Fruit fly (Drosophila melanogaster) whole organism, pupa: Measurements from ENCODE around the gene mRpL11.
A peak's percentile ranks its signal among the peaks of the same experiment; 100 is the strongest.

Experiments
- CG10348 ChIP-seq: fragments of 200-800 bp; sonication (Bioruptor generic); IDR thresholded peaks from 2 replicates; pipeline ENCODE4 v1.3.6; 2022; ENCODE audit warnings: missing biosample characterization, missing genetic modification characterization
- CG12605 ChIP-seq: fragments of 200-800 bp; sonication (Bioruptor generic); IDR thresholded peaks from 2 replicates; pipeline ENCODE4 v1.3.6; 2022; ENCODE audit warnings: missing biosample characterization, missing genetic modification characterization
- CG13204 ChIP-seq: fragments of 200-800 bp; sonication (Bioruptor generic); optimal IDR thresholded peaks from 2 replicates; lab custom pipeline; 2018; ENCODE audit warnings: missing biosample characterization, mild to moderate bottlenecking, missing genetic modification characterization, moderate library complexity
- CG14655 ChIP-seq: fragments of 200-800 bp; sonication (Bioruptor generic); optimal IDR thresholded peaks from 3 replicates; lab custom pipeline; 2017; ENCODE audit warnings: mild to moderate bottlenecking, missing biosample characterization, missing genetic modification reagents, missing genetic modification characterization
- CG15710 ChIP-seq: fragments of 200-800 bp; sonication (Bioruptor generic); optimal IDR thresholded peaks from 2 replicates; lab custom pipeline; 2018; ENCODE audit warnings: missing biosample characterization, mild to moderate bottlenecking, missing genetic modification characterization, moderate library complexity
- CG17806 ChIP-seq: fragments of 200-800 bp; sonication (Bioruptor generic); optimal IDR thresholded peaks from 2 replicates; lab custom pipeline; 2018; ENCODE audit warnings: missing biosample characterization, mild to moderate bottlenecking, missing genetic modification characterization, moderate library complexity
- CG32121 ChIP-seq: fragments of 200-800 bp; sonication (Bioruptor generic); IDR thresholded peaks from 2 replicates; pipeline ENCODE4 v1.3.6; 2022; ENCODE audit warnings: missing biosample characterization, missing genetic modification characterization
- CG34367 ChIP-seq: fragments of 200-800 bp; sonication (Bioruptor generic); optimal IDR thresholded peaks from 2 replicates; lab custom pipeline; 2018; ENCODE audit warnings: missing biosample characterization, mild to moderate bottlenecking, missing genetic modification characterization
- CG4496 ChIP-seq: fragments of 200-800 bp; sonication (Bioruptor generic); IDR thresholded peaks from 3 replicates; pipeline ENCODE4 v1.3.6; 2022; ENCODE audit warnings: missing biosample characterization, missing genetic modification characterization
- CG8159 ChIP-seq: fragments of 200-800 bp; sonication (Bioruptor generic); optimal IDR thresholded peaks from 3 replicates; lab custom pipeline; 2018; ENCODE audit warnings: missing biosample characterization, mild to moderate bottlenecking, missing genetic modification characterization, moderate library complexity
- CG8301 ChIP-seq: fragments of 200-800 bp; sonication (Bioruptor generic); optimal IDR thresholded peaks from 2 replicates; lab custom pipeline; 2018; ENCODE audit warnings: missing biosample characterization, mild to moderate bottlenecking, missing genetic modification characterization
- CG9948 ChIP-seq: fragments of 200-800 bp; sonication (Bioruptor generic); optimal IDR thresholded peaks from 2 replicates; lab custom pipeline; 2018; ENCODE audit warnings: missing biosample characterization, mild to moderate bottlenecking, missing genetic modification characterization, moderate library complexity
- D1 ChIP-seq: fragments of 200-800 bp; sonication (Bioruptor generic); optimal IDR thresholded peaks from 2 replicates; lab custom pipeline; 2018; ENCODE audit warnings: missing biosample characterization, mild to moderate bottlenecking, missing genetic modification characterization, moderate library complexity
- EcR ChIP-seq: fragments of 200-800 bp; sonication (Bioruptor generic); optimal IDR thresholded peaks from 3 replicates; lab custom pipeline; 2019; ENCODE audit warnings: missing biosample characterization, missing genetic modification characterization, mild to moderate bottlenecking, moderate library complexity, missing genetic modification reagents
- Ets98B ChIP-seq: fragments of 200-800 bp; sonication (Bioruptor generic); IDR thresholded peaks from 2 replicates; pipeline ENCODE4 v1.3.6; 2022; ENCODE audit warnings: missing biosample characterization, missing genetic modification characterization
- Pif1A ChIP-seq: fragments of 200-800 bp; sonication (Bioruptor generic); optimal IDR thresholded peaks from 3 replicates; lab custom pipeline; 2016; ENCODE audit warnings: missing biosample characterization, missing genetic modification characterization
- Pif1B ChIP-seq: fragments of 200-800 bp; sonication (Bioruptor generic); optimal IDR thresholded peaks from 3 replicates; lab custom pipeline; 2016; ENCODE audit warnings: missing biosample characterization, missing genetic modification characterization
- Snoo ChIP-seq: fragments of 200-800 bp; sonication (Bioruptor generic); optimal IDR thresholded peaks from 3 replicates; lab custom pipeline; 2017; ENCODE audit warnings: missing biosample characterization, mild to moderate bottlenecking, missing genetic modification characterization, inconsistent platforms
- fd96Ca ChIP-seq: fragments of 200-800 bp; sonication (Bioruptor generic); IDR thresholded peaks from 3 replicates; pipeline ENCODE4 v1.3.6; 2022; ENCODE audit warnings: missing biosample characterization, missing genetic modification characterization
- gl ChIP-seq: fragments of 200-800 bp; sonication (Bioruptor generic); optimal IDR thresholded peaks from 2 replicates; lab custom pipeline; 2018; ENCODE audit warnings: missing biosample characterization, mild to moderate bottlenecking, missing genetic modification characterization
- rn ChIP-seq: fragments of 200-800 bp; sonication (Bioruptor generic); IDR thresholded peaks from 2 replicates; pipeline ENCODE4 v1.3.6; 2022; ENCODE audit warnings: missing biosample characterization, missing genetic modification characterization

The mRpL11 gene

DNA sequence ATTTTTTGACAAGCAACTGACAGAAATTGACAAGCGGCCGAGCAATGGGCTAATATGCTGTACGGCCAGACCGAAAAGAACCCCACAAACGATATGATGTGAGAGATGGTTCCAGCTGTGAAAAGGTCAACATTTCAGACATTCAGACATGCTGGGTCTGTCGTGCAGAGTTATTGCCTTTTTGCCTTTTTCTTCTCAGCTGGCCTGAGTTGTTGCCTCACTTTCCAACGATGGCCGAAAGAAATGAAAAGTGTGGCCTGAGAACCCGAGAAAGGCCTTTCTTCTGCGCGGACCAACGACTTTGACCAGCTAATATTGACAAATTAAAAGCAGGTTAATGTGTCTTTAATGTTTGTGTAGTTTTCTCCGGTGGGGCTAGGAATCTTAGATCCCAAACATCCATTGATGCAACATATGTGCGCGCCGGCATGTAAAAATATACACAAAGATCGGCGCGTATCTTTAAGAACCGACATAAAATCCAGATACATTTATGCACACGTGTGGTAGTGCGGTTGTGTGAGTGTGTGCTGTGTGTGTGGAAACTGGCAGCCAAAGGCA lies 33.7 kb upstream of the mRpL11 start:
- no peak for TF ChIP-seq CG13204

DNA sequence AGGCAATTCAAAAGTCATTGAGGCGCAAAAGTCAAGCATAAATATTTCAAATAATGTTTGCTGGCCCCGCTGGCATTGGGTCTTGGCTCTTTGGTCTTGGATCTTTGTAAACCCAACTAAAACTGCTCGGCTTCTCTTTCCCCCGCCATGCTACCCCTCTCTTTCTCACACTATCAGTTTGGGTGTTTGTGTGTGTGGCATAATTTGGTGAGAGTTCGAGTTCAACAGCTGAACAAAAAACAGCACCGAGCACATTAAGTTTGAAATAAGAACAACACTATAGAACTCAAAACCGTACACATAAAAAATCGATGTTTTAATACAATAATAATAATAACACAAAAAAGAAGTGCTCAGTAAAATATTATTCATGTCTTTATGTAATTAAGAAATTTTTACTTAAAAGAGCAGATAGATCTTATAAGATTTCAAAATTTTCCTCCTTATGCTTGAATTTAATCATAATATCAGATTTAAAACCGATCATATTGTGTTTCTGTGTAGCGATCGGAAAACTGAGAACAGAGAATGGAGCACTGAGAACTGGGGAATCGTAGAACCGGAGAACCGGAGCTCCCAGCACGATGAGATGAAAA lies 33.1 kb upstream of the mRpL11 start:
- no peak for TF ChIP-seq gl
- no peak for TF ChIP-seq CG13204
- TF ChIP-seq D1 (tag; lab: Kevin White, UChicago), result no peak
- TF ChIP-seq CG8159 (tag; lab: Kevin White, UChicago), result peak; percentile 12
- TF ChIP-seq CG14655 (GFP tag; lab: Kevin White, UChicago), result peak; percentile 26
- peak; percentile 36 for TF ChIP-seq CG9948
- TF ChIP-seq CG17806 (tag; lab: Kevin White, UChicago), result peak; percentile 24
- no peak for TF ChIP-seq EcR (GFP tag; lab: Kevin White, UChicago)
- peak; percentile 27 for TF ChIP-seq CG8301 (tag; lab: Kevin White, UChicago)
- TF ChIP-seq CG12605, result no peak

DNA sequence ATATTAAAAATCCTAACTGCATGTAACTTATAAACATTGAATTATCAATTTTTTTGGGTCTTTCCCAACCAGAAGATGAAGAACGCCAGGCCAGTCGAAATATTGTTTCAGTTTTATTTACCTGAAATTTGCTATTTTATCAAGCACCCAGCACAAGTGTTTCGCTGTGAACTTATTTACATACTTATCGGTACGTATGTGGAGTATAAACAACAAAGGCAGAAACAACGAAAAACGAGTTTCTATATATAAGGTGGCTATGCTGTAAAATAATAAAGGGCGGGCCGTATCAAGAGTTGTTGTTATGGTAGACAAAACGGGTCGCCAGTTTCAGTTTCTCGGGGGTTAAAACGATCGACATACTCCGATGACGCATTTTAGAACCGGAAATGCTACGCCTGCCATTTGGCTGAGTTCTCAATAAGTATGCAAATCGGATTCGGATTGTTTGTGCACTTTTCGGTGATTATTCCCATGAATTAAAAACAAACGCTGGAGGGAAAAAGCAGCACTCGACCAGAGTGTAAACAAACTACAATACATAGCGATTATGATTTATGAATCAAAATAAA lies 31.9 kb upstream of the mRpL11 start:
- TF ChIP-seq EcR (GFP tag; lab: Kevin White, UChicago) (peak; percentile 6), CG8159 (tag; lab: Kevin White, UChicago) (no peak)
- TF ChIP-seq, all 21 proteins: peak for 1

DNA sequence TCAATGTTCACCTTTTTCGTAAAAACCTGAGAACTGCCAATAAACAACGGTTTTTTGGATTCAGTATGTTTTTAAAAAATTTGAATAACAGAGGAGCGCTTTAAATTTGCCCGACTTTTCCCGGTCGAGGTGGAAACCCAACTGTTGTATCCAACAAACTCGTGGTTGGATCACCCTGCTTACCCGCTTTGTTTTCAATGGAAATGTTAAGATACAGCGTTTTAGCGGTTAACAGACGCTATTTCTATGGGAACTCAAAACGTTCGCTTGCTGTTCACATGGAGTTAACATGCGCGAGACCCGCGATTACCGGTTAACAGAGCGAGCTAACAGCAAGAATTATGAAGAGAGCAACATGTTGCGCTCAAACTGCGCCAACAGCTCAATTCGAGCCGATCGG lies 30.1 kb upstream of the mRpL11 start, which contains the start of gene cv-c:
Gene cv-c, minus strand, starts transcription at position 145 of the 400 bp plus-strand sequence.
- TF ChIP-seq CG12605 (0 out of 2 replicates have a peak, but pooled peaks have one; percentile 10), CG4496 (GFP tag; lab: Robert Waterston, UW) (0 out of 3 replicates have a peak, but pooled peaks have one; percentile 34), CG8301 (tag; lab: Kevin White, UChicago) (no peak), CG34367 (no peak), Pif1A (GFP tag; lab: Kevin White, UChicago) (no peak), Pif1B (no peak), EcR (GFP tag; lab: Kevin White, UChicago) (peak; percentile 35), gl (no peak)

DNA sequence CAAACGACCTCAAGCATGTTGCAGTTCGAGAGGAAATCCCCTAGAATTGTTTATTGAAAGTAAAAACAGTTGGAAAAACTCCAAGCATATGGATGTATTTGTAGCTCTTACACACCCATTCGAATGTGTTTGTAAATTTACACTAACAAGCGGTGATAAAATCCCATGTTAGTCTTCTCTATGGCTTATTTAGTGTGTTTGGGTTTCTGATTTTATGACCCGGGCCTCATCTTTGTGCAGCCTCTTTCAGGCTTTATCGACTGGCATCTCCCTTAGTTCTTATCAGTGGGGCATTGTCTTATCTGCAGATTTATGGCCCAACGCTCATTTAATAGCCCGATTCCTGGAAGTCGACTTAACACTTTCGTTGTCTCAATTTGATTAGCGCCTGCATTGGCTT lies 29.7 kb upstream of the mRpL11 start:
- TF ChIP-seq CG10348 (GFP tag; lab: Robert Waterston, UW) (no peak), CG8159 (tag; lab: Kevin White, UChicago) (no peak), Pif1A (GFP tag; lab: Kevin White, UChicago) (no peak), CG9948 (no peak), Snoo (tag; lab: Kevin White, UChicago) (no peak), D1 (tag; lab: Kevin White, UChicago) (no peak), gl (no peak), CG4496 (GFP tag; lab: Robert Waterston, UW) (no peak), CG12605 (no peak), Ets98B (GFP tag; lab: Robert Waterston, UW) (no peak), CG14655 (GFP tag; lab: Kevin White, UChicago) (no peak), CG8301 (tag; lab: Kevin White, UChicago) (no peak), CG17806 (tag; lab: Kevin White, UChicago) (no peak), fd96Ca (GFP tag; lab: Robert Waterston, UW) (no peak)
- TF ChIP-seq, all 21 proteins: peak for 0

DNA sequence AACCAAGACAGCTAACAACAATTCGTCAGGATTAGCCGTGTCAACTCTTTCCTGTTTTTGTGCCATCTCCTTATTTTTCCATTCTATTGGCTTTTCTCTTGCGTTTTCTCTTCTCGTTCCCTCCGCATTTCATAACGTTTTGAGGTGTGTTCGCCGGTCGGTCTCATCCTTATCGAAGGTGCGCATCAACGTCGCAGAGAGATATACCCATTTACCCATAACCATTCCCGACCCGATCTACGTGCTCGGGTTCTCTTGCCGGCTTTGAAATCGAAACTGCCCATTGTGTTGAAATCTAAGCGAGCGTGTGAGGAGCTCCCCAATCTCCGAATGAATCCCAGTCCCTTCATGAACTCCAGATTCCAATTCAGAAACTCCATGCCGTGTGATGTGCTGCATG lies 28.7 kb upstream of the mRpL11 start:
- TF ChIP-seq EcR (GFP tag; lab: Kevin White, UChicago) (no peak), CG4496 (GFP tag; lab: Robert Waterston, UW) (no peak), CG12605 (no peak), CG32121 (GFP tag; lab: Robert Waterston, UW) (no peak), CG10348 (GFP tag; lab: Robert Waterston, UW) (no peak), fd96Ca (GFP tag; lab: Robert Waterston, UW) (no peak), D1 (tag; lab: Kevin White, UChicago) (no peak), gl (no peak), CG34367 (no peak), CG14655 (GFP tag; lab: Kevin White, UChicago) (no peak), CG15710 (tag; lab: Kevin White, UChicago) (no peak), rn (GFP tag; lab: Robert Waterston, UW) (no peak)

DNA sequence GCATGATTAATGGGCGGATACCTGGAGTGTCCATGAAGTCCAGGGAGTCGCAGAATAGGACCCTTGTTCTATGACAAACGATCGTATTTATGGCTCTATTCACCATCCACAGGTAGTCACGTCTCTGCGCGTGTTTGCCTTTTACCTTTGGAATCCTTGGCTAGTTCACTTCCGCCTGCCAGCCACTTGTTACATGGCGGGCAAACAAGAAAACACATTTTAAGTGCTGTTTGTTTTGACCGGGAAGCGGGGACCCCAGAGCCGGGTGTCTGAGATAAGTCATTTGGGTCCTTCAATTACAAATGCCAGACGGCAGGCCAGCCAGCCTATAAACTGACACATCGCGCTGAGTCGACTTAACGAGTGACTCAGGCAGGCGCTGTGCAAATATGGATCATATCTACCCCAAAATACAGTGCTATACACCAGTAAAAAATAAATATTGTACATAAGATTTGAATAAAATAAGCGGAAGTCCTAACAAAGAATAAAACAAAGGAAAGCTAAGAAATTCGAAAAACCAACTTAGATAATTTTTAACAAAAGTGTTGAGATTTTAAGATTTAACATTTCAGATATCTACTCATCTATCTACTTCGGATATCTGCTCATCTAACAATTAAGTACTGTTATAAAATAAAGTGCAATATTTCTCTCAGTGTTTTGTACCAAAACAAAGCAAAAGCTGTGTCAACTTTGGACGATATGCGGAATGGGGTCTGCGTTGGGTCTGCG lies 26.9 kb upstream of the mRpL11 start:
- no peak for TF ChIP-seq CG32121 (GFP tag; lab: Robert Waterston, UW)
- peak; percentile 1 for TF ChIP-seq CG8159 (tag; lab: Kevin White, UChicago)
- TF ChIP-seq, all 21 proteins: peak for 1
